Worm (Caenorhabditis elegans) whole organism, L2 larva: ENCODE results near the gene col-165.

ENCODE experiments used
- ZK546.5 ChIP-seq: sonication (generic microtip); optimal IDR thresholded peaks from 2 replicates; lab custom pipeline; 2017; ENCODE audit warnings: missing biosample characterization, missing genetic modification characterization
- ceh-16 ChIP-seq: fragments of 150-350 bp; optimal IDR thresholded peaks from 2 replicates; lab custom pipeline; 2014; ENCODE audit warnings: missing biosample characterization, missing genetic modification characterization
- ceh-82 ChIP-seq: fragments of 150-350 bp; optimal IDR thresholded peaks from 2 replicates; lab custom pipeline; 2014; ENCODE audit warnings: missing biosample characterization, missing genetic modification characterization
- lin-13 ChIP-seq: fragments of 150-350 bp; optimal IDR thresholded peaks from 2 replicates; lab custom pipeline; 2014; ENCODE audit warnings: missing biosample characterization, missing genetic modification reagents, missing genetic modification characterization
- lin-39 ChIP-seq: fragments of 150-350 bp; optimal IDR thresholded peaks from 2 replicates; lab custom pipeline; 2014; ENCODE audit warnings: missing biosample characterization, missing genetic modification reagents, missing genetic modification characterization
- nhr-11 ChIP-seq: fragments of 150-350 bp; optimal IDR thresholded peaks from 2 replicates; lab custom pipeline; 2014; ENCODE audit warnings: missing biosample characterization, missing genetic modification characterization
- nhr-12 ChIP-seq: fragments of 150-350 bp; optimal IDR thresholded peaks from 2 replicates; lab custom pipeline; 2014; ENCODE audit warnings: missing biosample characterization, missing genetic modification characterization
- nhr-237 ChIP-seq: fragments of 150-350 bp; optimal IDR thresholded peaks from 2 replicates; lab custom pipeline; 2014; ENCODE audit warnings: missing biosample characterization, missing genetic modification characterization
- nhr-77 ChIP-seq: fragments of 150-350 bp; optimal IDR thresholded peaks from 2 replicates; lab custom pipeline; 2014; ENCODE audit warnings: missing biosample characterization, missing genetic modification characterization
- skn-1 ChIP-seq: sonication (generic microtip); optimal IDR thresholded peaks from 2 replicates; lab custom pipeline; 2017; ENCODE audit warnings: missing biosample characterization, missing genetic modification characterization
- snpc-4 ChIP-seq: fragments of 150-350 bp; optimal IDR thresholded peaks from 2 replicates; lab custom pipeline; 2014; ENCODE audit warnings: missing biosample characterization, missing genetic modification characterization
- unc-39 ChIP-seq: fragments of 150-350 bp; optimal IDR thresholded peaks from 2 replicates; lab custom pipeline; 2014; ENCODE audit warnings: missing biosample characterization, missing genetic modification characterization
- unc-62 ChIP-seq: fragments of 150-350 bp; optimal IDR thresholded peaks from 2 replicates; lab custom pipeline; 2014; ENCODE audit warnings: missing biosample characterization, missing genetic modification reagents, missing genetic modification characterization
- ztf-11 ChIP-seq: sonication (generic microtip); optimal IDR thresholded peaks from 2 replicates; lab custom pipeline; 2017; ENCODE audit warnings: missing biosample characterization, missing genetic modification characterization

DNA sequence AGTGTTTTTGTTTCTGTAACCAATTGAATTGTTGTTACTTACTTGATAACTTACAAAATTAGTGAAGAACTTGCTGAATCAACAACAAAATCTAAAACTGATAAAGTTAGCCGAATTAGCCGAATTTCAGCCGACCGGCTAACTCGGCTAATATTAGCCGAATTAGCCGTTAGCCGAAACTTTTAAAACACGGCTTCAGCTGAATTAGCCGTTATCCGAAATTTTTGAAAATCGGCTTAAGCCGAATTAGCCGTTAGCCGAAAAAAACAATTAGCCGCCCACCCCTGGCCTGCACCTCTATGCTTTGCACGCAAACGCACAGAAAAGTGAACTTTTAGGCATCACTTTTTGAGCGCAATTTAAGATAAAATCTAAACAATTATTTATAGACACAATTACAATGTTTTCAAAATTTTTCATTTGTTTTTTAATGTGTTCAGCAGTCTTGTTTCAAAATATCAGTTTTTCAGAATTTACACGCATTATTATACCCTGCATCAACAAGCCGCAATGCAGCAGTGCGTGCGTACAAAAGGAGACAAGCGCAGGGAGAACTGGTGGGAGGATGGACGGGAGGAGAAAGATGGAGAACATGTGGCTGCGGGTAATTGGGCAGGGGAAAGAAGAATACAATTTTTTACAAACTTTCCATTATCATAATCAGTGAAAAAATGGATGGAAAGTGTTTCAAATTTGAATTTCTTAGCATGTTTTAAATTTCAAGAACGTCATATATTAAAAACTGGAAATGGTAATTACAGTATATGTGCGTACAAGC lies 41.8 kb downstream of the col-165 start:
- TF ChIP-seq ztf-11 (tag; lab: Kevin White, UChicago): no peak
- no peak for TF ChIP-seq lin-39 (tag; lab: Kevin White, UChicago)
- no peak for TF ChIP-seq nhr-11 (tag; lab: Kevin White, UChicago)
- TF ChIP-seq snpc-4: peak; percentile 41
- no peak for TF ChIP-seq ceh-16 (tag; lab: Kevin White, UChicago)
- TF ChIP-seq ceh-82 (tag; lab: Kevin White, UChicago): peak; percentile 63
- no peak for TF ChIP-seq nhr-12 (tag; lab: Kevin White, UChicago)
- TF ChIP-seq unc-39 (tag; lab: Kevin White, UChicago): no peak
- TF ChIP-seq lin-13 (GFP tag; lab: Kevin White, UChicago): peak; percentile 60
- no peak for TF ChIP-seq nhr-77 (tag; lab: Kevin White, UChicago)
- no peak for TF ChIP-seq ZK546.5 (tag; lab: Kevin White, UChicago)
- no peak for TF ChIP-seq skn-1
- TF ChIP-seq nhr-237 (tag; lab: Kevin White, UChicago): no peak
- no peak for TF ChIP-seq unc-62 (GFP tag; lab: Kevin White, UChicago)
